Worm (Caenorhabditis elegans) whole organism, late embryonic: ENCODE measurements around the gene C55B6.4.

ENCODE experiments used
- C08G9.2 ChIP-seq: sonication (generic microtip); optimal IDR thresholded peaks from 2 replicates; lab custom pipeline; 2016; ENCODE audit warnings: mild to moderate bottlenecking, missing genetic modification characterization, moderate library complexity, missing compliant biosample characterization
- F13H6.1 ChIP-seq: sonication (generic microtip); optimal IDR thresholded peaks from 2 replicates; lab custom pipeline; 2016; ENCODE audit warnings: missing genetic modification characterization, missing compliant biosample characterization
- K09A11.1 ChIP-seq: sonication (generic microtip); optimal IDR thresholded peaks from 2 replicates; lab custom pipeline; 2017; ENCODE audit warnings: antibody characterized with exemption, mild to moderate bottlenecking, missing genetic modification characterization, missing compliant biosample characterization; ENCODE audit not compliant: insufficient read depth
- Y22D7AL.16 ChIP-seq: sonication (generic microtip); optimal IDR thresholded peaks from 2 replicates; lab custom pipeline; 2016; ENCODE audit warnings: missing genetic modification characterization, missing compliant biosample characterization
- ahr-1 ChIP-seq: sonication (generic microtip); optimal IDR thresholded peaks from 2 replicates; lab custom pipeline; 2016; ENCODE audit warnings: missing genetic modification characterization, missing compliant biosample characterization
- ama-1 ChIP-seq: fragments of 150-350 bp; optimal IDR thresholded peaks from 2 replicates; lab custom pipeline; 2014
- ceh-14 ChIP-seq: sonication (generic microtip); optimal IDR thresholded peaks from 2 replicates; lab custom pipeline; 2016; ENCODE audit warnings: missing genotype, missing genetic modification characterization, missing compliant biosample characterization
- ceh-18 ChIP-seq: sonication (generic microtip); optimal IDR thresholded peaks from 2 replicates; lab custom pipeline; 2016; ENCODE audit warnings: missing genetic modification characterization, missing compliant biosample characterization
- ceh-19 ChIP-seq: fragments of 200-800 bp; sonication (Bioruptor generic); optimal IDR thresholded peaks from 2 replicates; lab custom pipeline; 2018; ENCODE audit warnings: mild to moderate bottlenecking, missing genetic modification characterization, missing compliant biosample characterization
- ceh-2 ChIP-seq: sonication (generic microtip); optimal IDR thresholded peaks from 2 replicates; lab custom pipeline; 2016; ENCODE audit warnings: missing genotype, missing genetic modification characterization, missing compliant biosample characterization
- ceh-22 ChIP-seq: sonication (generic microtip); optimal IDR thresholded peaks from 2 replicates; lab custom pipeline; 2017; ENCODE audit warnings: missing biosample characterization, missing genetic modification characterization
- ceh-24 ChIP-seq: sonication (generic microtip); optimal IDR thresholded peaks from 2 replicates; lab custom pipeline; 2016; ENCODE audit warnings: mild to moderate bottlenecking, missing genetic modification characterization, missing compliant biosample characterization
- ceh-30 ChIP-seq: fragments of 150-350 bp; optimal IDR thresholded peaks from 2 replicates; lab custom pipeline; 2014; ENCODE audit warnings: missing biosample characterization, missing genetic modification characterization
- ceh-31 ChIP-seq: sonication (generic microtip); optimal IDR thresholded peaks from 2 replicates; lab custom pipeline; 2016; ENCODE audit warnings: missing genetic modification characterization, missing compliant biosample characterization
- ceh-34 ChIP-seq: sonication (generic microtip); optimal IDR thresholded peaks from 2 replicates; lab custom pipeline; 2016; ENCODE audit warnings: mild to moderate bottlenecking, missing genetic modification characterization, missing compliant biosample characterization
- che-1 ChIP-seq: sonication (generic microtip); optimal IDR thresholded peaks from 2 replicates; lab custom pipeline; 2016; ENCODE audit warnings: mild to moderate bottlenecking, missing genetic modification characterization, missing compliant biosample characterization
- elt-2 ChIP-seq: sonication (generic microtip); optimal IDR thresholded peaks from 2 replicates; lab custom pipeline; 2016; ENCODE audit warnings: missing genetic modification reagents, missing genetic modification characterization, missing compliant biosample characterization
- ets-4 ChIP-seq: sonication (generic microtip); optimal IDR thresholded peaks from 2 replicates; lab custom pipeline; 2016; ENCODE audit warnings: missing genetic modification characterization, missing compliant biosample characterization
- fkh-10 ChIP-seq: fragments of 150-350 bp; optimal IDR thresholded peaks from 2 replicates; lab custom pipeline; 2014; ENCODE audit warnings: missing biosample characterization, missing genetic modification reagents, missing genetic modification characterization
- fkh-6 ChIP-seq: sonication (generic microtip); optimal IDR thresholded peaks from 2 replicates; lab custom pipeline; 2016; ENCODE audit warnings: missing genetic modification characterization, missing compliant biosample characterization
- gmeb-2 ChIP-seq: sonication (generic microtip); optimal IDR thresholded peaks from 2 replicates; lab custom pipeline; 2016; ENCODE audit warnings: missing genetic modification characterization, inconsistent platforms, missing compliant biosample characterization
- hlh-30 ChIP-seq: sonication (generic microtip); optimal IDR thresholded peaks from 2 replicates; lab custom pipeline; 2017; ENCODE audit warnings: antibody characterized with exemption, missing genetic modification characterization, missing compliant biosample characterization; ENCODE audit not compliant: insufficient read depth
- madf-2 ChIP-seq: sonication (generic microtip); optimal IDR thresholded peaks from 2 replicates; lab custom pipeline; 2017; ENCODE audit warnings: missing genetic modification characterization, missing compliant biosample characterization
- mec-3 ChIP-seq: sonication (generic microtip); optimal IDR thresholded peaks from 2 replicates; lab custom pipeline; 2016; ENCODE audit warnings: borderline replicate concordance, missing genetic modification characterization, missing compliant biosample characterization
- nhr-11 ChIP-seq: fragments of 150-350 bp; optimal IDR thresholded peaks from 2 replicates; lab custom pipeline; 2014; ENCODE audit warnings: missing biosample characterization, missing genetic modification characterization
- nhr-232 ChIP-seq: sonication (generic microtip); optimal IDR thresholded peaks from 2 replicates; lab custom pipeline; 2016; ENCODE audit warnings: missing genetic modification characterization, missing compliant biosample characterization
- npax-4 ChIP-seq: sonication (generic microtip); optimal IDR thresholded peaks from 2 replicates; lab custom pipeline; 2016; ENCODE audit warnings: missing genetic modification characterization, missing compliant biosample characterization
- pag-3 ChIP-seq: sonication (generic microtip); optimal IDR thresholded peaks from 2 replicates; lab custom pipeline; 2016; ENCODE audit warnings: missing compliant biosample characterization, missing genetic modification characterization, borderline replicate concordance
- pat-9 ChIP-seq: fragments of 200-800 bp; sonication (Bioruptor generic); optimal IDR thresholded peaks from 2 replicates; lab custom pipeline; 2018; ENCODE audit warnings: mild to moderate bottlenecking, missing genetic modification characterization, moderate library complexity, missing compliant biosample characterization
- pha-4 ChIP-seq: fragments of 150-350 bp; optimal IDR thresholded peaks from 2 replicates; lab custom pipeline; 2018; ENCODE audit warnings: missing biosample characterization, missing genetic modification reagents, missing genetic modification characterization
- pros-1 ChIP-seq: fragments of 150-350 bp; optimal IDR thresholded peaks from 2 replicates; lab custom pipeline; 2014; ENCODE audit warnings: missing biosample characterization, missing genetic modification reagents, missing genetic modification characterization
- ref-2 ChIP-seq: sonication (generic microtip); optimal IDR thresholded peaks from 2 replicates; lab custom pipeline; 2016; ENCODE audit warnings: missing genetic modification characterization, missing compliant biosample characterization
- sdc-2 ChIP-seq: sonication (generic microtip); optimal IDR thresholded peaks from 2 replicates; lab custom pipeline; 2016; ENCODE audit warnings: missing genotype, missing genetic modification characterization, missing compliant biosample characterization
- tbx-2 ChIP-seq: sonication (generic microtip); optimal IDR thresholded peaks from 2 replicates; lab custom pipeline; 2016; ENCODE audit warnings: missing genetic modification characterization, missing compliant biosample characterization
- unc-3 ChIP-seq, 2 experiments: fragments of 200-800 bp in 1 of 2; sonication (Bioruptor generic) in 1 of 2; sonication (generic microtip) in 1 of 2; conservative IDR thresholded peaks in 1 of 2; optimal IDR thresholded peaks in 1 of 2; 2 replicates each; pipeline versions ENCODE4 v1.3.6 to Lab custom; 2016 to 2022; ENCODE audit warnings: missing compliant biosample characterization in 2 of 2, missing genetic modification characterization in 2 of 2, missing genetic modification reagents in 1 of 2
- unc-42 ChIP-seq: sonication (generic microtip); optimal IDR thresholded peaks from 2 replicates; lab custom pipeline; 2016; ENCODE audit warnings: missing genotype, missing genetic modification characterization, missing compliant biosample characterization
- ztf-16 ChIP-seq: sonication (generic microtip); optimal IDR thresholded peaks from 2 replicates; lab custom pipeline; 2017; ENCODE audit warnings: missing genetic modification characterization, missing compliant biosample characterization

Gene C55B6.4

ce11 chrX:7200475-7200874, 13.0 kb upstream of the C55B6.4 start:
- TF ChIP-seq tbx-2 (tag; lab: Kevin White, UChicago) (no peak), nhr-11 (tag; lab: Kevin White, UChicago) (no peak), ztf-16 (tag; lab: Kevin White, UChicago) (no peak), ets-4 (tag; lab: Kevin White, UChicago) (no peak), ceh-34 (tag; lab: Kevin White, UChicago) (no peak), pros-1 (no peak), C08G9.2 (tag; lab: Kevin White, UChicago) (no peak), ceh-31 (no peak), ref-2 (tag; lab: Kevin White, UChicago) (no peak), gmeb-2 (tag; lab: Kevin White, UChicago) (no peak), F13H6.1 (no peak), ceh-14 (tag; lab: Kevin White, UChicago) (no peak), mec-3 (tag; lab: Kevin White, UChicago) (no peak), fkh-10 (no peak), hlh-30 (tag; lab: Kevin White, UChicago) (no peak), ama-1 (no peak), elt-2 (tag; lab: Kevin White, UChicago) (no peak), pat-9 (no peak), pag-3 (no peak), nhr-232 (no peak)

DNA sequence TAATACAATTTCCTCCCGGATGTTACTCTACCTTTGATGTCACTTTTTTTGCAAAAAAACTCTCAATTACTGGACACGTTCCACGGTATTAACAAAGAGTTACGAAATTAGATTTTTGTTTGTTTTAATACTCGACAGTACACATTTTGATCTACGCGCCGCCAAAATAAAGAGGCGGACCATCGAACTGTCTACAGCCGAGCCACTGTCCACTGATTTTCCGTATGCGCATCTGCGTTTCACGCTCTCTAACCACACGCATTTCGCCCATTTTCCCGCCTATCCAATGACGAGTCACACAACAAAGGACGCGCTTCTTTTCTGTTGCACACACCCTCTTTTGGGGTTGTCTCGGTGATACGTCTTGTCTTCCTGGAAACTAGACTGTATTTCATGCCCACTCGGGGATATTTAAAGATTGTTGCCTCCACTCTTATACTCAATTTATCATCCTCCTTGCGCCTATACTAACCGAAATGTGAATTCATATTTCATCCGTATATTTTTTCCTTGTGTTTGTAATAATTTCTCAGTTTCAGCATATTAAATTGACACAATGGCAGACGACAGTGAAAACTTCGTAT, 12.4 kb upstream of the C55B6.4 start, which contains the start of gene C55B6.1:
Gene C55B6.1 (plus strand): TSS at position 534 of the 584 bp plus-strand sequence.
- TF ChIP-seq npax-4 (no peak), hlh-30 (tag; lab: Kevin White, UChicago) (no peak), unc-3 (GFP tag; conservative IDR thresholded peaks at IDR 0.05; lab: Robert Waterston, UW) (no peak), unc-3 (tag; optimal IDR thresholded peaks at IDR 0.05; lab: Kevin White, UChicago) (no peak), ceh-31 (no peak), ztf-16 (tag; lab: Kevin White, UChicago) (no peak), ref-2 (tag; lab: Kevin White, UChicago) (no peak), C08G9.2 (tag; lab: Kevin White, UChicago) (no peak), mec-3 (tag; lab: Kevin White, UChicago) (no peak), fkh-6 (tag; lab: Kevin White, UChicago) (no peak), unc-42 (tag; lab: Kevin White, UChicago) (no peak), ahr-1 (tag; lab: Kevin White, UChicago) (no peak), ceh-24 (no peak), pat-9 (no peak), fkh-10 (no peak), tbx-2 (tag; lab: Kevin White, UChicago) (no peak), madf-2 (tag; lab: Kevin White, UChicago) (no peak)

DNA sequence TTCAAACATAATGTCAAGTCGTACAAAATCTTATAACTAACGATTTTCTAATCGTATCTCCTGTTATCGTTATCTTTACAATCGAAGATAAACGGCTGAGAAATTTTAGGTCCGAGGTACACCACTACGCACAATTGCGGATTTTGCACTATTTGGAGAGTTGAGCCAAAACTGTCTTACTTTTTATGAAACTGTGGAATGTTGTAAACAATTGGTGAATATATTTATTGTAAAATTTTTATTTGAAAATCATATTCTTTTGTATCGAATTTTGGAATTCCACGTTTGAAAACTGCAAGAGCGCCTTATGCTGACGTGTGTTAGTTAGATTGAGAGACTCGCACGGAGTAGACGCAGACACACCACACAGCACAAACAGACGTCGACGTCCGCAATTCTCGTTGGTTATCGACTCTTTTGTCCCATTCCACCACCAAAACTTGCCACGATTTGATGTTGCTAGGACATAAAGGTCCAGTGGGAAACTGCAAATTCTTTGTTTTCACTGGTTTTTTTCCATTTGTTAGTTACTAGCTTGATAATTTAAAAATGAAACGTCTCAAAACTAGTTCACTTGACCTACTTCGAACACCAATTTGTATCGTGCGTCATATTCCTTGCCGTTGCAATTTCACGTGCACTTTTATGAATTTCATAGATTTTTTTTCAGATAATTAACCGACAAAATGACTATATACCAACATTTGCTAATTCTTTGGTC, 6.6 kb upstream of the C55B6.4 start, which contains the start of gene dnj-7:
Gene dnj-7 (plus strand): TSS at position 671 of the 721 bp plus-strand sequence.
- no peak for TF ChIP-seq sdc-2 (tag; lab: Kevin White, UChicago)
- TF ChIP-seq unc-42 (tag; lab: Kevin White, UChicago), result peak; percentile 27
- peak; percentile 85 for TF ChIP-seq elt-2 (tag; lab: Kevin White, UChicago)
- TF ChIP-seq ceh-18 (tag; lab: Kevin White, UChicago), result peak; percentile 3
- no peak for TF ChIP-seq che-1 (tag; lab: Kevin White, UChicago)
- no peak for TF ChIP-seq F13H6.1
- no peak for TF ChIP-seq ceh-22 (tag; lab: Kevin White, UChicago)
- TF ChIP-seq pha-4 (tag; lab: Kevin White, UChicago), result no peak
- peak; percentile 50 for TF ChIP-seq tbx-2 (tag; lab: Kevin White, UChicago)
- no peak for TF ChIP-seq Y22D7AL.16 (tag; lab: Kevin White, UChicago)
- TF ChIP-seq ceh-30 (tag; lab: Kevin White, UChicago), result no peak
- TF ChIP-seq ztf-16 (tag; lab: Kevin White, UChicago), result no peak
- TF ChIP-seq ceh-19 (GFP tag; lab: Kevin White, UChicago), result no peak
- no peak for TF ChIP-seq ceh-2 (tag; lab: Kevin White, UChicago)
- TF ChIP-seq ceh-34 (tag; lab: Kevin White, UChicago), result no peak
- TF ChIP-seq K09A11.1 (tag; lab: Kevin White, UChicago), result no peak
- no peak for TF ChIP-seq C08G9.2 (tag; lab: Kevin White, UChicago)
- no peak for TF ChIP-seq gmeb-2 (tag; lab: Kevin White, UChicago)
- no peak for TF ChIP-seq ama-1
- peak; percentile 8 for TF ChIP-seq ceh-31
